Fruit fly (Drosophila melanogaster): ENCODE data around the gene Anp.

dm6 chr3R:30197796-30198195 is 12.0 kb upstream of the Anp start:
- no peak for TF ChIP-seq Dll (optimal IDR thresholded peaks at IDR 0.05)
- no peak for TF ChIP-seq psq (optimal IDR thresholded peaks at IDR 0.05)

Measured in whole organism.